Worm (Caenorhabditis elegans) whole organism, young adult: Measurements from ENCODE around the gene nhr-243.

ENCODE experiments used
- B0019.2 ChIP-seq: fragments of 200-800 bp; sonication (Bioruptor generic); conservative IDR thresholded peaks from 2 replicates; pipeline ENCODE4 v1.3.6; 2022; ENCODE audit warnings: missing genetic modification reagents, missing genetic modification characterization, missing compliant biosample characterization
- D2030.7 ChIP-seq: fragments of 200-800 bp; sonication (Bioruptor generic); IDR thresholded peaks from 2 replicates; pipeline ENCODE4 v1.3.6; 2022; ENCODE audit warnings: missing genetic modification reagents, missing genetic modification characterization, missing compliant biosample characterization
- F39B2.1 ChIP-seq: fragments of 200-800 bp; sonication (Bioruptor generic); IDR thresholded peaks from 2 replicates; pipeline ENCODE4 v1.3.6; 2022; ENCODE audit warnings: missing genetic modification reagents, missing genetic modification characterization, missing compliant biosample characterization
- F55B11.4 ChIP-seq: sonication (generic microtip); optimal IDR thresholded peaks from 2 replicates; lab custom pipeline; 2016; ENCODE audit warnings: missing compliant biosample characterization, missing genetic modification characterization, borderline replicate concordance; ENCODE audit not compliant: insufficient read depth
- F57A8.1 ChIP-seq: fragments of 200-800 bp; sonication (Bioruptor generic); optimal IDR thresholded peaks from 2 replicates; lab custom pipeline; 2018; ENCODE audit warnings: mild to moderate bottlenecking, missing genetic modification characterization, moderate library complexity, missing compliant biosample characterization
- T07F8.4 ChIP-seq: sonication (generic microtip); optimal IDR thresholded peaks from 2 replicates; lab custom pipeline; 2016; ENCODE audit warnings: mild to moderate bottlenecking, missing genetic modification characterization, moderate library complexity, missing compliant biosample characterization
- Y53G8AR.9 ChIP-seq: fragments of 200-800 bp; sonication (Bioruptor generic); conservative IDR thresholded peaks from 2 replicates; pipeline ENCODE4 v1.3.6; 2022; ENCODE audit warnings: missing genetic modification reagents, missing genetic modification characterization, missing compliant biosample characterization
- ceh-27 ChIP-seq: fragments of 200-800 bp; sonication (Bioruptor generic); optimal IDR thresholded peaks from 2 replicates; lab custom pipeline; 2018; ENCODE audit warnings: mild to moderate bottlenecking, missing genetic modification characterization, moderate library complexity, missing compliant biosample characterization
- ceh-91 ChIP-seq: fragments of 200-800 bp; sonication (Bioruptor generic); IDR thresholded peaks from 2 replicates; pipeline ENCODE4 v1.3.6; 2022; ENCODE audit warnings: missing genetic modification reagents, missing genetic modification characterization, missing compliant biosample characterization
- dpl-1 ChIP-seq: fragments of 150-350 bp; optimal IDR thresholded peaks from 2 replicates; lab custom pipeline; 2014; ENCODE audit warnings: missing biosample characterization, missing genetic modification reagents, missing genetic modification characterization
- efl-1 ChIP-seq: fragments of 150-350 bp; optimal IDR thresholded peaks from 2 replicates; lab custom pipeline; 2014; ENCODE audit warnings: missing biosample characterization, missing genetic modification reagents, missing genetic modification characterization
- egl-18 ChIP-seq: fragments of 200-800 bp; sonication (Bioruptor generic); IDR thresholded peaks from 2 replicates; pipeline ENCODE4 v1.3.6; 2022; ENCODE audit warnings: missing genetic modification reagents, missing genetic modification characterization, missing compliant biosample characterization
- ets-4 ChIP-seq: fragments of 200-800 bp; sonication (Bioruptor generic); optimal IDR thresholded peaks from 2 replicates; lab custom pipeline; 2018; ENCODE audit warnings: mild to moderate bottlenecking, missing genetic modification characterization, missing compliant biosample characterization
- hrde-1 ChIP-seq: sonication (generic microtip); optimal IDR thresholded peaks from 2 replicates; lab custom pipeline; 2016; ENCODE audit warnings: missing genetic modification characterization, mild to moderate bottlenecking, missing compliant biosample characterization, moderate library complexity, missing genotype, missing genetic modification reagents, borderline replicate concordance
- lin-35 ChIP-seq, 3 experiments: fragments of 150-350 bp in 2 of 3; sonication (generic microtip) in 1 of 3; optimal IDR thresholded peaks; 2 replicates each; lab custom pipeline; 2014 to 2018; ENCODE audit warnings: missing biosample characterization in 3 of 3, missing genetic modification characterization in 3 of 3, missing genetic modification reagents in 3 of 3
- lin-40 ChIP-seq: sonication (generic microtip); optimal IDR thresholded peaks from 2 replicates; lab custom pipeline; 2016; ENCODE audit warnings: missing genetic modification characterization, mild to moderate bottlenecking, missing compliant biosample characterization, missing genotype, missing genetic modification reagents
- lir-1 ChIP-seq: fragments of 200-800 bp; sonication (Bioruptor generic); conservative IDR thresholded peaks from 2 replicates; pipeline ENCODE4 v1.3.6; 2022; ENCODE audit warnings: missing genetic modification reagents, missing genetic modification characterization, missing compliant biosample characterization
- madf-10 ChIP-seq: sonication (generic microtip); optimal IDR thresholded peaks from 2 replicates; lab custom pipeline; 2016; ENCODE audit warnings: mild to moderate bottlenecking, missing genetic modification characterization, missing compliant biosample characterization
- mcd-1 ChIP-seq: fragments of 200-800 bp; sonication (Bioruptor generic); IDR thresholded peaks from 2 replicates; pipeline ENCODE4 v1.3.6; 2022; ENCODE audit warnings: missing genetic modification reagents, missing genetic modification characterization, missing compliant biosample characterization
- mes-4 ChIP-seq: sonication (generic microtip); optimal IDR thresholded peaks from 2 replicates; lab custom pipeline; 2016; ENCODE audit warnings: missing genotype, missing genetic modification characterization, missing compliant biosample characterization
- nhr-179 ChIP-seq: sonication (generic microtip); optimal IDR thresholded peaks from 2 replicates; lab custom pipeline; 2016; ENCODE audit warnings: mild to moderate bottlenecking, missing genetic modification characterization, missing compliant biosample characterization
- nhr-80 ChIP-seq: sonication (generic microtip); optimal IDR thresholded peaks from 2 replicates; lab custom pipeline; 2016; ENCODE audit warnings: missing genetic modification characterization, missing compliant biosample characterization
- rpc-1 ChIP-seq, 2 experiments: fragments of 150-350 bp in 1 of 2; sonication (generic microtip) in 1 of 2; optimal IDR thresholded peaks; 2 replicates each; lab custom pipeline; 2014 to 2018; ENCODE audit warnings: missing biosample characterization in 1 of 2, missing genetic modification characterization in 1 of 2, missing genetic modification reagents in 1 of 2, missing genotype in 1 of 2
- sdz-38 ChIP-seq: sonication (generic microtip); optimal IDR thresholded peaks from 2 replicates; lab custom pipeline; 2016; ENCODE audit warnings: missing genotype, missing genetic modification characterization, missing compliant biosample characterization
- tbp1 ChIP-seq: fragments of 200-800 bp; sonication (Bioruptor generic); optimal IDR thresholded peaks from 2 replicates; lab custom pipeline; 2018; ENCODE audit warnings: mild to moderate bottlenecking, missing genetic modification characterization, missing compliant biosample characterization
- unc-130 ChIP-seq: sonication (generic microtip); optimal IDR thresholded peaks from 2 replicates; lab custom pipeline; 2016; ENCODE audit warnings: missing genetic modification reagents, missing genetic modification characterization, missing compliant biosample characterization
- xnd-1 ChIP-seq: sonication (generic microtip); optimal IDR thresholded peaks from 2 replicates; lab custom pipeline; 2016; ENCODE audit warnings: missing genotype, missing genetic modification reagents, missing genetic modification characterization, missing compliant biosample characterization
- zim-3 ChIP-seq: sonication (generic microtip); optimal IDR thresholded peaks from 2 replicates; lab custom pipeline; 2017; ENCODE audit warnings: mild to moderate bottlenecking, missing genetic modification characterization, moderate library complexity, missing compliant biosample characterization
- ztf-22 ChIP-seq: fragments of 200-800 bp; sonication (Bioruptor generic); optimal IDR thresholded peaks from 2 replicates; lab custom pipeline; 2018; ENCODE audit warnings: mild to moderate bottlenecking, missing genetic modification characterization, moderate library complexity, missing compliant biosample characterization

Gene nhr-243

DNA sequence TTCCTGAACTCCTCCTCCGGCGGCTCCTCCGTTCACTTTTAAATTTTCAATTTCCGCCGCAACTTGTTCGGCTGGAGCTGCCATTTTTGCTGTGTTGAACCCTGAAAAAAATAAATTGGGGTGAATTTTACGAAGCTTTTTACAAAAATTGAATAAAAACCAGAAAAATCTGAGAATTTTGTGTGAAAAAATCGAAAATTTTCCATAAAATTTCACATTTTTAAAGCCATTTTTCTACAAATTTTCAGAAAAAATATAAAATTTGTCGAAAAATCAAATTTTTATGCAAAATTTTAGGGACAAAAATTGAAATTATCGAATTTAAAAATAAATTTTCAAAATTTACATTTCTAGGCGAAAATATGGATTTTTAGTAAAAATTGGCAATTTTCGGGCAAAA lies 41.2 kb downstream of the nhr-243 start, which contains the start of gene wars-1:
TSS of gene wars-1 (minus strand) at position 101 of the 400 bp plus-strand sequence.
- TF ChIP-seq madf-10 (tag; lab: Kevin White, UChicago) (no peak), efl-1 (GFP tag; lab: Kevin White, UChicago) (no peak), sdz-38 (tag; lab: Kevin White, UChicago) (no peak)

ce11 chrV:18854788-18855187 lies 45.5 kb downstream of the nhr-243 start:
- TF ChIP-seq B0019.2 (GFP tag; lab: Robert Waterston, UW) (no peak), nhr-179 (tag; lab: Kevin White, UChicago) (no peak), F39B2.1 (GFP tag; lab: Robert Waterston, UW) (no peak), ceh-91 (GFP tag; lab: Robert Waterston, UW) (no peak), xnd-1 (tag; lab: Kevin White, UChicago) (no peak), zim-3 (tag; lab: Kevin White, UChicago) (no peak), lir-1 (GFP tag; lab: Robert Waterston, UW) (no peak), unc-130 (GFP tag; lab: Kevin White, UChicago) (no peak), lin-35 (GFP tag; optimal IDR thresholded peaks at IDR 0.05; lab: Kevin White, UChicago) (no peak), egl-18 (GFP tag; lab: Robert Waterston, UW) (no peak), nhr-80 (tag; lab: Kevin White, UChicago) (no peak), T07F8.4 (tag; lab: Kevin White, UChicago) (no peak), F55B11.4 (tag; lab: Kevin White, UChicago) (no peak)
- TF ChIP-seq, all 124 proteins: peak for 0

DNA sequence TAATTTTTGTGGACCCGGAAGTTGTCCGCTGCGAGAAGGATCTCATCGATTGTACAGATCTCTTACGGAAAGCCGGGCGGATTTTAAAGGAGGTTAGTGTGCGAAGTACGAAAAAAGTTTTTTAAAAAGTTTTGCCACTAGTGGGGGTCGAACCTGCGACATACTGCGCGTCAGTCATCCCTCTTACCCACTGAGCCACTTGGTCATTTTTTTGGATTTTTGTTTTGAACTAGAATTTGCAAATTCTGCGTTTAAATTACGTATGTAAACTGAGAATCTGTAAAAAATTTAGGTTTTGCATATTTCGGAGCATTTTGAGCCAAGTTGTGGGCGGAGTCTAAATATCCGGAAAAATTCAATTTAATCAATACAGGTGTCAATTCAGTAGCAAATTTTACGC lies 51.8 kb downstream of the nhr-243 start:
- TF ChIP-seq Y53G8AR.9 (GFP tag; lab: Robert Waterston, UW) (no peak), tbp1 (GFP tag; lab: Kevin White, UChicago) (peak; percentile 71), nhr-80 (tag; lab: Kevin White, UChicago) (no peak), rpc-1 (optimal IDR thresholded peaks at IDR 0.05; lab: Kevin White, UChicago) (peak; percentile 14), rpc-1 (tag; optimal IDR thresholded peaks at IDR 0.05; lab: Kevin White, UChicago) (peak; percentile 58), F57A8.1 (GFP tag; lab: Kevin White, UChicago) (no peak), zim-3 (tag; lab: Kevin White, UChicago) (no peak)

- TF ChIP-seq D2030.7 (GFP tag; lab: Robert Waterston, UW): no peak
- no peak for TF ChIP-seq dpl-1 (GFP tag; lab: Kevin White, UChicago)
- TF ChIP-seq hrde-1 (tag; lab: Kevin White, UChicago): no peak
- no peak for TF ChIP-seq lin-40
- TF ChIP-seq ets-4 (GFP tag; lab: Kevin White, UChicago): no peak
- no peak for TF ChIP-seq ceh-27
- TF ChIP-seq F55B11.4 (tag; lab: Kevin White, UChicago): no peak
- no peak for TF ChIP-seq F57A8.1 (GFP tag; lab: Kevin White, UChicago)
- no peak for TF ChIP-seq B0019.2 (GFP tag; lab: Robert Waterston, UW)
- no peak for TF ChIP-seq mcd-1 (GFP tag; lab: Robert Waterston, UW)
- no peak for TF ChIP-seq ztf-22 (GFP tag; lab: Kevin White, UChicago)
- TF ChIP-seq mes-4: no peak
Measured at ce11 chrV:18846480-18846879, 53.9 kb downstream of the nhr-243 start, which contains the start of gene nhr-230. Gene nhr-230, plus strand, starts transcription at chrV:18846780.
